Fruit fly (Drosophila melanogaster): ENCODE results near the gene dnd.
A peak's percentile ranks its signal among the peaks of the same experiment; 100 is the strongest.

dnd gene

dm6 chr3R:21859509-21859908 is 27.6 kb downstream of the dnd start (continued):
- TF ChIP-seq NK7.1 (GFP tag; optimal IDR thresholded peaks at IDR 0.05) (no peak), CG14860 (GFP tag; IDR thresholded peaks at IDR 0.05; ENCODE audit: partially characterized antibody) (no peak), CG12942 (GFP tag; optimal IDR thresholded peaks at IDR 0.05) (peak; percentile 23), trem (tag; optimal IDR thresholded peaks at IDR 0.05) (peak; percentile 46), CG1233 (GFP tag; optimal IDR thresholded peaks at IDR 0.05) (no peak), eyg (GFP tag; optimal IDR thresholded peaks at IDR 0.05) (no peak), crc (GFP tag; optimal IDR thresholded peaks at IDR 0.05) (peak; percentile 28), Camta (GFP tag; optimal IDR thresholded peaks at IDR 0.05) (peak; percentile 51), D19A (tag; optimal IDR thresholded peaks at IDR 0.05) (peak; percentile 44), Sry-β (GFP tag; optimal IDR thresholded peaks at IDR 0.05) (no peak), CG12071 (GFP tag; optimal IDR thresholded peaks at IDR 0.05) (no peak), CG7372 (GFP tag; IDR thresholded peaks at IDR 0.05) (no peak), Nf-YA (GFP tag; IDR thresholded peaks at IDR 0.05) (no peak), CG3407 (GFP tag; optimal IDR thresholded peaks at IDR 0.05) (peak; percentile 5), Max (GFP tag; optimal IDR thresholded peaks at IDR 0.05) (peak; percentile 19), Atf3 (GFP tag; optimal IDR thresholded peaks at IDR 0.05) (no peak), CG2199 (GFP tag; IDR thresholded peaks at IDR 0.05) (no peak), CG16815 (GFP tag; optimal IDR thresholded peaks at IDR 0.05) (peak; percentile 55), CG17328 (GFP tag; IDR thresholded peaks at IDR 0.05) (peak; percentile 53; the same call in 1 of the 2 replicates), Nf-YB (GFP tag; optimal IDR thresholded peaks at IDR 0.05) (peak; percentile 12), CG15514 (GFP tag; optimal IDR thresholded peaks at IDR 0.05) (no peak), caup (GFP tag; optimal IDR thresholded peaks at IDR 0.05; ENCODE audit: severe bottlenecking) (no peak), CG1602 (GFP tag; optimal IDR thresholded peaks at IDR 0.05) (peak; percentile 32), CG10431 (GFP tag; optimal IDR thresholded peaks at IDR 0.05) (no peak), Awh (GFP tag; IDR thresholded peaks at IDR 0.05) (no peak), CG17385 (GFP tag; optimal IDR thresholded peaks at IDR 0.05) (peak; percentile 41), ash1 (GFP tag; optimal IDR thresholded peaks at IDR 0.05) (no peak), dmrt99B (tag; optimal IDR thresholded peaks at IDR 0.05) (peak; percentile 52), CG12219 (GFP tag; optimal IDR thresholded peaks at IDR 0.05) (peak; percentile 51), lov (optimal IDR thresholded peaks at IDR 0.05) (no peak), lov (GFP tag; IDR thresholded peaks at IDR 0.05) (no peak), shn (GFP tag; optimal IDR thresholded peaks at IDR 0.05) (peak; percentile 5), CG11093 (GFP tag; IDR thresholded peaks at IDR 0.05) (no peak), Neu2 (GFP tag; optimal IDR thresholded peaks at IDR 0.05; ENCODE audit: borderline replicate concordance) (no peak), CG34422 (GFP tag; IDR thresholded peaks at IDR 0.05) (0 out of 3 replicates have a peak, but pooled peaks have one; percentile 37), CoRest (tag; optimal IDR thresholded peaks at IDR 0.05) (peak; percentile 52), CG7963 (GFP tag; IDR thresholded peaks at IDR 0.05; ENCODE audit: partially characterized antibody) (no peak), CG7786 (GFP tag; optimal IDR thresholded peaks at IDR 0.05) (no peak), ftz-f1 (GFP tag; optimal IDR thresholded peaks at IDR 0.05) (no peak), jigr1 (GFP tag; IDR thresholded peaks at IDR 0.05) (no peak), CG15696 (tag; optimal IDR thresholded peaks at IDR 0.05) (peak; percentile 62), jumu (GFP tag; optimal IDR thresholded peaks at IDR 0.05) (no peak), ind (GFP tag; optimal IDR thresholded peaks at IDR 0.05) (peak; percentile 1), CG9215 (GFP tag; IDR thresholded peaks at IDR 0.05) (no peak), CG1647 (GFP tag; optimal IDR thresholded peaks at IDR 0.05) (no peak), lilli (GFP tag; optimal IDR thresholded peaks at IDR 0.05) (peak; percentile 51), CG8924 (tag; optimal IDR thresholded peaks at IDR 0.05) (peak; percentile 43), Asciz (GFP tag; optimal IDR thresholded peaks at IDR 0.05) (peak; percentile 46), Sox102F (GFP tag; optimal IDR thresholded peaks at IDR 0.05) (peak; percentile 57), CG13296 (GFP tag; optimal IDR thresholded peaks at IDR 0.05) (no peak), BtbVII (GFP tag; optimal IDR thresholded peaks at IDR 0.05) (no peak)

Data from whole organism, embryonic.